Fruit fly (Drosophila melanogaster): ENCODE results near the gene CG9592.

Gene CG9592

DNA sequence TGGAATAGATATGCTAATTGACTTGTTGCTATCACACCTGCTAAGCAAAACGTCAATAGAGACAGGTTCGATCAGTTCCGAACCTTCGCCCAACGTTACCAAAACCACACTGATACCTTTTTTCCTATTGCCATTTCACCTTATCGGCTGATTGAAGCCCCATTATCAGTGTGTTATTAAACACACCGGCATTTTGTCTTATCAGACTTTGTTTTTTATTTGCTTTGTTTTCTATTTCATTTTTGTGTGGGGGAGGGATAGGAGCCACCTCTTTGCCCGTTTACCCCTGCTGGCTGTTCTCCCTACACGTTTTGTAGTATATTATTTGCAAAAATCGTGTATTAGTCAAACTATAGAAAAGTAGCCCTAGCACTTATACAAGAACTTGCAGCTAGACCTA lies 7.6 kb upstream of the CG9592 start (continued):
- TF ChIP-seq crp (GFP tag; optimal IDR thresholded peaks at IDR 0.05): no peak
- no peak for TF ChIP-seq CG10366 (GFP tag; IDR thresholded peaks at IDR 0.05)
- TF ChIP-seq chinmo (GFP tag; IDR thresholded peaks at IDR 0.05; ENCODE audit: partially characterized antibody): no peak
- TF ChIP-seq CG18011 (GFP tag; optimal IDR thresholded peaks at IDR 0.05): no peak
- peak; percentile 60 for TF ChIP-seq grn (GFP tag; optimal IDR thresholded peaks at IDR 0.05)
- no peak for TF ChIP-seq CG10321 (GFP tag; IDR thresholded peaks at IDR 0.05)
- no peak for TF ChIP-seq CG34224 (GFP tag; IDR thresholded peaks at IDR 0.05; ENCODE audit: partially characterized antibody)
- peak; percentile 41 for TF ChIP-seq HmgZ (tag; optimal IDR thresholded peaks at IDR 0.05)
- TF ChIP-seq ttk (GFP tag; IDR thresholded peaks at IDR 0.05): no peak
- no peak for TF ChIP-seq croc (GFP tag; conservative IDR thresholded peaks at IDR 0.05)
- no peak for TF ChIP-seq CG12744 (GFP tag; optimal IDR thresholded peaks at IDR 0.05)
- no peak for TF ChIP-seq CG8281 (tag; optimal IDR thresholded peaks at IDR 0.05)
- no peak for TF ChIP-seq pho (GFP tag; optimal IDR thresholded peaks at IDR 0.05)
- TF ChIP-seq CG13894 (tag; optimal IDR thresholded peaks at IDR 0.05): no peak
- no peak for TF ChIP-seq Jarid2 (GFP tag; optimal IDR thresholded peaks at IDR 0.05)
- no peak for TF ChIP-seq toy (GFP tag; IDR thresholded peaks at IDR 0.05)
- no peak for TF ChIP-seq sim (GFP tag; IDR thresholded peaks at IDR 0.05)
- TF ChIP-seq stwl (tag; optimal IDR thresholded peaks at IDR 0.05): no peak
- no peak for TF ChIP-seq CG6854 (GFP tag; optimal IDR thresholded peaks at IDR 0.05)
- TF ChIP-seq Hand (GFP tag; optimal IDR thresholded peaks at IDR 0.05): no peak
- no peak for TF ChIP-seq CG2202 (tag; optimal IDR thresholded peaks at IDR 0.05)
- no peak for TF ChIP-seq Aef1 (GFP tag; IDR thresholded peaks at IDR 0.05)
- no peak for TF ChIP-seq CG17612 (GFP tag; IDR thresholded peaks at IDR 0.05)
- no peak for TF ChIP-seq Hr78 (GFP tag; optimal IDR thresholded peaks at IDR 0.05)
- TF ChIP-seq CG10209 (GFP tag; optimal IDR thresholded peaks at IDR 0.05): no peak
- no peak for TF ChIP-seq Lim3 (GFP tag; IDR thresholded peaks at IDR 0.05)
- TF ChIP-seq CG14441 (GFP tag; IDR thresholded peaks at IDR 0.05): 0 out of 2 replicates have a peak, but pooled peaks have one; percentile 13
- TF ChIP-seq inv (GFP tag; IDR thresholded peaks at IDR 0.05; ENCODE audit: partially characterized antibody): no peak
- no peak for TF ChIP-seq CG12071 (GFP tag; optimal IDR thresholded peaks at IDR 0.05)
- TF ChIP-seq caup (GFP tag; optimal IDR thresholded peaks at IDR 0.05; ENCODE audit: severe bottlenecking): peak; percentile 39

DNA sequence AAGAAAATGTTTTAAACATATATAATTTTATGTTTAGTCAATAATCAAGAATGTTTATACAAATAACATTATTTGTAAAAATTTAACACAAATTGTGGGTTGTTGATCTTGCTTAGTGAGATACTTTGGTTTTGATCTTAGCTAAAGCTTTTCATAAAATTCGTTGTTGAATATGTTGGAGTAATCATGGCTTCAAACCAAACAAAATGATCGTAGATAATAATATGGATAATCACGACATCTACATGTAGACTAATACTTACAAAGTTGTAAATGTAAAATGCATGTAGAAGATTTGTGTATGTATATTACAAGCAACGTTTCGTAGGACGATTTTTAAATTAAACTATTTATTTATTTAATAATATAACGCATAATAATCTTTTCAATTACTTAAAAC lies 4.3 kb upstream of the CG9592 start:
- TF ChIP-seq grau (tag; optimal IDR thresholded peaks at IDR 0.05): no peak
- TF ChIP-seq CG42726 (GFP tag; IDR thresholded peaks at IDR 0.05; ENCODE audit: partially characterized antibody): peak; percentile 34; the same call in 1 of the 2 replicates
- TF ChIP-seq CG16813 (GFP tag; IDR thresholded peaks at IDR 0.05; ENCODE audit: partially characterized antibody): peak; percentile 34; the same call in 1 of the 3 replicates
- no peak for TF ChIP-seq gsb-n (tag; optimal IDR thresholded peaks at IDR 0.05)
- TF ChIP-seq CG9437 (GFP tag; optimal IDR thresholded peaks at IDR 0.05): no peak
- TF ChIP-seq CG7745 (tag; optimal IDR thresholded peaks at IDR 0.05): no peak
- TF ChIP-seq CG15269 (tag; optimal IDR thresholded peaks at IDR 0.05): no peak
- TF ChIP-seq HmgZ (tag; optimal IDR thresholded peaks at IDR 0.05): peak; percentile 23
- TF ChIP-seq klu (GFP tag; IDR thresholded peaks at IDR 0.05): no peak
- peak; percentile 52; the same call in 1 of the 2 replicates for TF ChIP-seq Bgb (GFP tag; IDR thresholded peaks at IDR 0.05; ENCODE audit: partially characterized antibody)
- TF ChIP-seq CG9609 (GFP tag; optimal IDR thresholded peaks at IDR 0.05): no peak
- no peak for TF ChIP-seq bowl (GFP tag; IDR thresholded peaks at IDR 0.05)
- TF ChIP-seq emc (GFP tag; optimal IDR thresholded peaks at IDR 0.05): no peak
- TF ChIP-seq Adf1 (GFP tag; IDR thresholded peaks at IDR 0.05): no peak
- TF ChIP-seq trem (tag; optimal IDR thresholded peaks at IDR 0.05): peak; percentile 3
- TF ChIP-seq ftz-f1 (GFP tag; optimal IDR thresholded peaks at IDR 0.05): no peak
- no peak for TF ChIP-seq lov (optimal IDR thresholded peaks at IDR 0.05)
- TF ChIP-seq lov (GFP tag; IDR thresholded peaks at IDR 0.05): no peak
- TF ChIP-seq CG13624 (GFP tag; optimal IDR thresholded peaks at IDR 0.05): no peak
- TF ChIP-seq CG5180 (GFP tag; optimal IDR thresholded peaks at IDR 0.05): no peak
- TF ChIP-seq CG6272 (GFP tag; IDR thresholded peaks at IDR 0.05): no peak
- TF ChIP-seq oc (tag; optimal IDR thresholded peaks at IDR 0.05): no peak
- peak; percentile 83 for TF ChIP-seq pita (GFP tag; optimal IDR thresholded peaks at IDR 0.05)

All from whole organism, embryonic.